Worm (Caenorhabditis elegans): ENCODE data around the gene srx-97.

The srx-97 gene

DNA sequence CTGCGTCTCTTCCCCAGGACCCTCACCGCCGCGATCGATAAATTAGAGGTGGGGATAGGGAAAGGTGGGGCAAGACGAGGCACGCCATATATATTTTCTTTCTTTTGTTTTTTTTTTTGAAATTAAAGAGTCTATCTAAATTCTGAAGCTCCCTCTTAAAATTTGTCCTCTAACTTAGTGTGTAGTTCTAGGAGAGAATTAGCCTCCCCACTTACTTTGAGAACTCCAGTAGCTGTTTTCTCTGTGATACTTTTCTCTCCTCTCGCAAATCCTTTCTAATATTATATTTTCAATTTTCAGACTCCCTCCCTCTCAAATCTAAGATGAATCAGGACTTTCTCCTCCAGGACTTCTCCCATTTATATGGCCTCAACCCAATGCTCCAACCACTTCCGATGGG lies 47.2 kb downstream of the srx-97 start, which contains the start of gene M151.7:
Gene M151.7, plus strand, starts transcription at position 301 of the 400 bp plus-strand sequence.
- no peak for TF ChIP-seq unc-62 (GFP tag; optimal IDR thresholded peaks at IDR 0.05)

DNA sequence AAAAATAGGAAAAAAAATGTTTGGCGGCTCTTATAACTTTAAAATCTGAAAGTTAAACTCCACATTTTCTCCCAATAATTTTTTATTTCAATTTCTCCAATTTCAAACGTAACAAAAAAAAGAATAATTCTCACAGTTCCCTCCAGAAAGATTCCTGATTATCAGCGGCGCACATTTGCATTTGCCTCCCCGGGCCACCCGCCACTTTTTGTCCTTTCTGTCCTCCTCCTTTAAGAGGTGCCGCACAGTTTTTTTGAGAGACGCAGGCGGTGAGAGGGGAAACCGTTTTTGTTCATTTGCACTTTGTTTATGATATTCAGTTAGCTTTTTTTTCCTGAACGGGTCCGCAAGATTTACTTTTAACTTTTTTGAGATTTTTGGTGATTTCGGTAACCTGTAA lies 48.4 kb downstream of the srx-97 start:
- no peak for TF ChIP-seq unc-62 (GFP tag; optimal IDR thresholded peaks at IDR 0.05)

DNA sequence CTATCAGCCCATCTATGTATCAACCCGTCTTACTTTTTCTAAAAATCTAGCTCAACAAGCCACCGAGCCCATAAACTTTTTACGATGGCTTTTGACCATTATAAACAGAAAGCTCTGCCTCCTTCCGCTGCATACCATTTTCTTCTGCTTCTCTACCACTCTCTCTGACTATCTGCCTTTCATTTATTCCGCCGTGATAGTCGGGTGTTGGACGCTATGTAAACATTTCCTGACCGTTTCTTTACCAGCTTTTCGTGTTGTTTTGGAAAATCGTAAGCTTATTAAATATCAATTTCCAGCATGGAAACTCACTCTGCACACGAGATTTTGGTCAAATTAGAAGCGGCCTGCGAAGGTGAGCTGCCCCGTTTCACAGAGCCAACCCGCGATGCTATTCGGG lies 51.7 kb downstream of the srx-97 start, which contains the start of gene F40E12.1:
Gene F40E12.1, plus strand, starts transcription at position 301 of the 400 bp plus-strand sequence.
- no peak for TF ChIP-seq unc-62 (GFP tag; optimal IDR thresholded peaks at IDR 0.05)
